Worm (Caenorhabditis elegans): Measurements from ENCODE around the gene F40F8.11.

Gene F40F8.11

DNA sequence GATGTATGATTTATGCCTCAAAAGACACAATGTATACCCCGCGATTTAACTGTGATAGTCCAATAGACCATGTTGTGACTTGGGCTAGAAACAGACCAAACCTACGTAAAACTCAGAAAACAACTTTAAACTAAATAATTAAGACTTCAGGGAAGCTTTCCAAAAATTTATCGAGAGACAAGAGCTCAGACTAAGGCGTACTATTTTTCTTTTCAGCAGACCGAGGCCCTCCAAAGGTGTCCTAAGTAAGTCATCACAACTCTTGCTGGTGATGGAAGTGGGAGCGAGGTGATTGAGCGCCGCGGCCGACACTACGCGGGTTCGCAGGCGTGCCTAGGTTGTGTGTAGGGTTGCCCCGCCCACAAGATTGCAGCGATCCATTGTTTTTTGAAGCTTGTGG lies 34.6 kb upstream of the F40F8.11 start (continued):
- TF ChIP-seq mcd-1 (GFP tag; IDR thresholded peaks at IDR 0.05) (peak; percentile 90), dpff-1 (tag; optimal IDR thresholded peaks at IDR 0.05) (peak; percentile 80), K11D2.4 (GFP tag; IDR thresholded peaks at IDR 0.05) (0 out of 2 replicates have a peak, but pooled peaks have one; percentile 26), ztf-26 (tag; optimal IDR thresholded peaks at IDR 0.05) (no peak), somi-1 (GFP tag; optimal IDR thresholded peaks at IDR 0.05) (peak; percentile 48), hlh-26 (GFP tag; conservative IDR thresholded peaks at IDR 0.05) (no peak), him-1 (tag; optimal IDR thresholded peaks at IDR 0.05) (peak; percentile 96), ztf-28 (GFP tag; IDR thresholded peaks at IDR 0.05) (peak; percentile 87), K12H6.12 (tag; optimal IDR thresholded peaks at IDR 0.05) (peak; percentile 21), ztf-18 (tag; optimal IDR thresholded peaks at IDR 0.05) (peak; percentile 57), lin-54 (GFP tag; optimal IDR thresholded peaks at IDR 0.05) (peak; percentile 72), snpc-1.1 (tag; optimal IDR thresholded peaks at IDR 0.05; ENCODE audit: insufficient read depth) (peak; percentile 99), xnd-1 (tag; optimal IDR thresholded peaks at IDR 0.05) (peak; percentile 72), B0261.1 (tag; optimal IDR thresholded peaks at IDR 0.05) (peak; percentile 40), Y56A3A.18 (GFP tag; IDR thresholded peaks at IDR 0.05) (peak; percentile 87), attf-5 (GFP tag; optimal IDR thresholded peaks at IDR 0.05) (peak; percentile 8), egl-18 (GFP tag; IDR thresholded peaks at IDR 0.05) (no peak), zim-3 (tag; optimal IDR thresholded peaks at IDR 0.05) (no peak), ztf-25 (GFP tag; IDR thresholded peaks at IDR 0.05) (0 out of 2 replicates have a peak, but pooled peaks have one; percentile 75), ztf-6 (GFP tag; IDR thresholded peaks at IDR 0.05) (peak; percentile 67; the same call in 1 of the 2 replicates), dpl-1 (GFP tag; optimal IDR thresholded peaks at IDR 0.05) (peak; percentile 7), F49E8.2 (tag; optimal IDR thresholded peaks at IDR 0.05; ENCODE audit: insufficient read depth) (peak; percentile 89), ceh-27 (GFP tag; optimal IDR thresholded peaks at IDR 0.05) (peak; percentile 63), ekl-4 (GFP tag; IDR thresholded peaks at IDR 0.05) (peak; percentile 90), B0035.1 (tag; optimal IDR thresholded peaks at IDR 0.05) (no peak), unc-130 (GFP tag; optimal IDR thresholded peaks at IDR 0.05) (peak; percentile 54), sdz-38 (tag; optimal IDR thresholded peaks at IDR 0.05) (no peak), sea-2 (GFP tag; IDR thresholded peaks at IDR 0.05) (no peak), F57A8.1 (GFP tag; optimal IDR thresholded peaks at IDR 0.05) (no peak), F23B12.7 (tag; optimal IDR thresholded peaks at IDR 0.05; ENCODE audit: insufficient read depth) (peak; percentile 82), rpc-1 (optimal IDR thresholded peaks at IDR 0.05) (no peak), rpc-1 (tag; optimal IDR thresholded peaks at IDR 0.05) (peak; percentile 6), fkh-3 (tag; optimal IDR thresholded peaks at IDR 0.05) (no peak), nhr-27 (tag; optimal IDR thresholded peaks at IDR 0.05) (no peak), F22D6.2 (tag; optimal IDR thresholded peaks at IDR 0.05) (no peak), dox-1 (GFP tag; IDR thresholded peaks at IDR 0.05) (peak; percentile 91), ztf-3 (GFP tag; optimal IDR thresholded peaks at IDR 0.05) (no peak), bed-2 (GFP tag; IDR thresholded peaks at IDR 0.05) (peak; percentile 83), cebp-1 (GFP tag; IDR thresholded peaks at IDR 0.05) (no peak), cebp-1 (tag; optimal IDR thresholded peaks at IDR 0.05) (peak; percentile 56), Y79H2A.3 (GFP tag; conservative IDR thresholded peaks at IDR 0.05) (no peak), chd-7 (tag; optimal IDR thresholded peaks at IDR 0.05) (peak; percentile 29), ceh-58 (GFP tag; IDR thresholded peaks at IDR 0.05) (no peak), cebp-2 (GFP tag; IDR thresholded peaks at IDR 0.05) (no peak), nfya-1 (tag; optimal IDR thresholded peaks at IDR 0.05; ENCODE audit: borderline replicate concordance, insufficient read depth) (no peak), snpc-3.4 (tag; optimal IDR thresholded peaks at IDR 0.05) (peak; percentile 98), Y53F4B.3 (GFP tag; IDR thresholded peaks at IDR 0.05) (no peak), hrde-1 (tag; optimal IDR thresholded peaks at IDR 0.05; ENCODE audit: borderline replicate concordance) (peak; percentile 84), tbp1 (GFP tag; optimal IDR thresholded peaks at IDR 0.05) (peak; percentile 82)

All from whole organism, young adult.